Worm (Caenorhabditis elegans) whole organism, late embryonic: Measurements from ENCODE around the gene atg-9.

Experiments used
- C08G9.2 ChIP-seq: sonication (generic microtip); optimal IDR thresholded peaks from 2 replicates; lab custom pipeline; 2016; ENCODE audit warnings: mild to moderate bottlenecking, missing genetic modification characterization, moderate library complexity, missing compliant biosample characterization
- C38D4.7 ChIP-seq: fragments of 200-800 bp; sonication (Bioruptor generic); optimal IDR thresholded peaks from 2 replicates; lab custom pipeline; 2018; ENCODE audit warnings: mild to moderate bottlenecking, missing genetic modification characterization, moderate library complexity, missing compliant biosample characterization
- F13H6.1 ChIP-seq: sonication (generic microtip); optimal IDR thresholded peaks from 2 replicates; lab custom pipeline; 2016; ENCODE audit warnings: missing genetic modification characterization, missing compliant biosample characterization
- K02D7.2 ChIP-seq: sonication (generic microtip); optimal IDR thresholded peaks from 2 replicates; lab custom pipeline; 2017; ENCODE audit warnings: mild to moderate bottlenecking, missing genetic modification characterization, missing compliant biosample characterization
- K09A11.1 ChIP-seq: sonication (generic microtip); optimal IDR thresholded peaks from 2 replicates; lab custom pipeline; 2017; ENCODE audit warnings: antibody characterized with exemption, mild to moderate bottlenecking, missing genetic modification characterization, missing compliant biosample characterization; ENCODE audit not compliant: insufficient read depth
- ama-1 ChIP-seq: fragments of 150-350 bp; optimal IDR thresholded peaks from 2 replicates; lab custom pipeline; 2014
- ceh-19 ChIP-seq: fragments of 200-800 bp; sonication (Bioruptor generic); optimal IDR thresholded peaks from 2 replicates; lab custom pipeline; 2018; ENCODE audit warnings: mild to moderate bottlenecking, missing genetic modification characterization, missing compliant biosample characterization
- ceh-30 ChIP-seq: fragments of 150-350 bp; optimal IDR thresholded peaks from 2 replicates; lab custom pipeline; 2014; ENCODE audit warnings: missing biosample characterization, missing genetic modification characterization
- ceh-31 ChIP-seq: sonication (generic microtip); optimal IDR thresholded peaks from 2 replicates; lab custom pipeline; 2016; ENCODE audit warnings: missing genetic modification characterization, missing compliant biosample characterization
- ceh-34 ChIP-seq: sonication (generic microtip); optimal IDR thresholded peaks from 2 replicates; lab custom pipeline; 2016; ENCODE audit warnings: mild to moderate bottlenecking, missing genetic modification characterization, missing compliant biosample characterization
- ceh-48 ChIP-seq: sonication (generic microtip); optimal IDR thresholded peaks from 2 replicates; lab custom pipeline; 2016; ENCODE audit warnings: missing genetic modification characterization, inconsistent platforms, missing compliant biosample characterization
- dmd-4 ChIP-seq: sonication (generic microtip); optimal IDR thresholded peaks from 2 replicates; lab custom pipeline; 2016; ENCODE audit warnings: borderline replicate concordance, missing genetic modification characterization, missing compliant biosample characterization
- dve-1 ChIP-seq: sonication (generic microtip); optimal IDR thresholded peaks from 2 replicates; lab custom pipeline; 2017; ENCODE audit warnings: antibody characterized with exemption, mild to moderate bottlenecking, missing genetic modification characterization, missing compliant biosample characterization
- elt-4 ChIP-seq: sonication (generic microtip); optimal IDR thresholded peaks from 2 replicates; lab custom pipeline; 2016; ENCODE audit warnings: missing genetic modification characterization, missing compliant biosample characterization
- eyg-1 ChIP-seq: sonication (generic microtip); optimal IDR thresholded peaks from 2 replicates; lab custom pipeline; 2016; ENCODE audit warnings: missing genotype, missing genetic modification characterization, missing compliant biosample characterization
- fax-1 ChIP-seq: sonication (generic microtip); optimal IDR thresholded peaks from 2 replicates; lab custom pipeline; 2016; ENCODE audit warnings: missing genotype, missing genetic modification characterization, missing compliant biosample characterization
- gmeb-2 ChIP-seq: sonication (generic microtip); optimal IDR thresholded peaks from 2 replicates; lab custom pipeline; 2016; ENCODE audit warnings: missing genetic modification characterization, inconsistent platforms, missing compliant biosample characterization
- hlh-15 ChIP-seq: sonication (generic microtip); optimal IDR thresholded peaks from 2 replicates; lab custom pipeline; 2016; ENCODE audit warnings: missing genetic modification characterization, missing compliant biosample characterization
- hlh-30 ChIP-seq: sonication (generic microtip); optimal IDR thresholded peaks from 2 replicates; lab custom pipeline; 2017; ENCODE audit warnings: antibody characterized with exemption, missing genetic modification characterization, missing compliant biosample characterization; ENCODE audit not compliant: insufficient read depth
- hlh-8 ChIP-seq: sonication (generic microtip); optimal IDR thresholded peaks from 2 replicates; lab custom pipeline; 2016; ENCODE audit warnings: missing genotype, missing genetic modification characterization, missing compliant biosample characterization
- lin-11 ChIP-seq: fragments of 200-800 bp; sonication (Bioruptor generic); optimal IDR thresholded peaks from 2 replicates; lab custom pipeline; 2018; ENCODE audit warnings: mild to moderate bottlenecking, missing genetic modification characterization, missing compliant biosample characterization
- mec-3 ChIP-seq: sonication (generic microtip); optimal IDR thresholded peaks from 2 replicates; lab custom pipeline; 2016; ENCODE audit warnings: borderline replicate concordance, missing genetic modification characterization, missing compliant biosample characterization
- nfya-1 ChIP-seq: sonication (generic microtip); optimal IDR thresholded peaks from 2 replicates; lab custom pipeline; 2017; ENCODE audit warnings: missing genetic modification characterization, mild to moderate bottlenecking, missing compliant biosample characterization, antibody characterized with exemption, moderate library complexity
- nhr-11 ChIP-seq: fragments of 150-350 bp; optimal IDR thresholded peaks from 2 replicates; lab custom pipeline; 2014; ENCODE audit warnings: missing biosample characterization, missing genetic modification characterization
- nhr-232 ChIP-seq: sonication (generic microtip); optimal IDR thresholded peaks from 2 replicates; lab custom pipeline; 2016; ENCODE audit warnings: missing genetic modification characterization, missing compliant biosample characterization
- pat-9 ChIP-seq: fragments of 200-800 bp; sonication (Bioruptor generic); optimal IDR thresholded peaks from 2 replicates; lab custom pipeline; 2018; ENCODE audit warnings: mild to moderate bottlenecking, missing genetic modification characterization, moderate library complexity, missing compliant biosample characterization
- pha-2 ChIP-seq: sonication (generic microtip); optimal IDR thresholded peaks from 2 replicates; lab custom pipeline; 2017; ENCODE audit warnings: mild to moderate bottlenecking, missing genetic modification characterization, missing compliant biosample characterization
- pha-4 ChIP-seq: fragments of 150-350 bp; optimal IDR thresholded peaks from 2 replicates; lab custom pipeline; 2018; ENCODE audit warnings: missing biosample characterization, missing genetic modification reagents, missing genetic modification characterization
- sox-2 ChIP-seq: fragments of 200-800 bp; sonication (Bioruptor generic); IDR thresholded peaks from 2 replicates; pipeline ENCODE4 v1.3.6; 2022; ENCODE audit warnings: missing genetic modification reagents, missing genetic modification characterization, missing compliant biosample characterization
- tbx-2 ChIP-seq: sonication (generic microtip); optimal IDR thresholded peaks from 2 replicates; lab custom pipeline; 2016; ENCODE audit warnings: missing genetic modification characterization, missing compliant biosample characterization
- unc-3 ChIP-seq, 2 experiments: fragments of 200-800 bp in 1 of 2; sonication (Bioruptor generic) in 1 of 2; sonication (generic microtip) in 1 of 2; conservative IDR thresholded peaks in 1 of 2; optimal IDR thresholded peaks in 1 of 2; 2 replicates each; pipeline versions ENCODE4 v1.3.6 to Lab custom; 2016 to 2022; ENCODE audit warnings: missing compliant biosample characterization in 2 of 2, missing genetic modification characterization in 2 of 2, missing genetic modification reagents in 1 of 2
- unc-42 ChIP-seq: sonication (generic microtip); optimal IDR thresholded peaks from 2 replicates; lab custom pipeline; 2016; ENCODE audit warnings: missing genotype, missing genetic modification characterization, missing compliant biosample characterization
- unc-86 ChIP-seq: sonication (generic microtip); optimal IDR thresholded peaks from 2 replicates; lab custom pipeline; 2016; ENCODE audit warnings: missing genetic modification characterization, missing compliant biosample characterization

atg-9 gene

ce11 chrV:350822-351221, 1.6 kb downstream of the atg-9 start:
- TF ChIP-seq unc-86 (tag; lab: Kevin White, UChicago) (no peak), elt-4 (no peak), tbx-2 (tag; lab: Kevin White, UChicago) (no peak), nfya-1 (tag; lab: Kevin White, UChicago) (peak; percentile 72), hlh-30 (tag; lab: Kevin White, UChicago) (no peak)

- no peak for TF ChIP-seq F13H6.1 (tag; lab: Kevin White, UChicago)
- TF ChIP-seq ceh-34 (tag; lab: Kevin White, UChicago) = no peak
- no peak for TF ChIP-seq gmeb-2 (tag; lab: Kevin White, UChicago)
- TF ChIP-seq pat-9 = no peak
- no peak for TF ChIP-seq hlh-30 (tag; lab: Kevin White, UChicago)
- TF ChIP-seq ceh-31 = no peak
Observed at ce11 chrV:351787-352186, 2.6 kb downstream of the atg-9 start.

- TF ChIP-seq C08G9.2 (tag; lab: Kevin White, UChicago) (no peak), nfya-1 (tag; lab: Kevin White, UChicago) (peak; percentile 65)
Observed at ce11 chrV:356959-357702, 7.9 kb downstream of the atg-9 start.

ce11 chrV:358473-358872, 9.3 kb downstream of the atg-9 start:
- TF ChIP-seq nfya-1 (tag; lab: Kevin White, UChicago) = no peak
- TF ChIP-seq lin-11 (tag; lab: Kevin White, UChicago) = no peak
- no peak for TF ChIP-seq pha-4 (tag; lab: Kevin White, UChicago)
- TF ChIP-seq tbx-2 (tag; lab: Kevin White, UChicago) = no peak
- no peak for TF ChIP-seq C38D4.7
- TF ChIP-seq ama-1 (lab: Kevin White, UChicago) = no peak
- no peak for TF ChIP-seq ceh-30 (tag; lab: Kevin White, UChicago)
- no peak for TF ChIP-seq sox-2 (GFP tag; lab: Robert Waterston, UW)

DNA sequence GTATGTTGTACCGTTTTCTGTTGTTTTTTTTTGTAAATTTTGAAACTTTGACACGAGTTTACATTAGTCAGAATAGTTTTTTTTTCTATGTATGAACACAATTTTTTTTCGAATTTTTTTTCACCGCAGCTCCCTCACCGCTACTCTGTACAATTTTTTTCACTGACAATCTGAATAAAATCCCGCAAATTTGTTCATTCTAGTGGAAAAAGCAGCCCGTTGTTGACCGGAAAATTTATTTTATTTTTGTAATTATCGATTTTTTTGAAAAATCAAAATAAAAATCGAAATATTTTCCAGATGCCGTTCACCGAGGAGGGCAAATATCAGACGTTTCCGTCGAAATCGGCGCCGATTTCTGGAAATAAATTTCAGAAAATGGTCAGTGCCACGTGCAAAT, 10.3 kb downstream of the atg-9 start, which contains the start of gene T22H9.1:
TSS of gene T22H9.1 (plus strand) at position 301 of the 400 bp plus-strand sequence.
- TF ChIP-seq unc-42 = no peak
- TF ChIP-seq K09A11.1 (tag; lab: Kevin White, UChicago) = no peak
- TF ChIP-seq mec-3 (tag; lab: Kevin White, UChicago) = no peak
- TF ChIP-seq nhr-232 (tag; lab: Kevin White, UChicago) = no peak
- TF ChIP-seq hlh-15 (tag; lab: Kevin White, UChicago) = no peak
- TF ChIP-seq hlh-8 (tag; lab: Kevin White, UChicago) = no peak
- no peak for TF ChIP-seq dmd-4 (tag; lab: Kevin White, UChicago)
- no peak for TF ChIP-seq dve-1 (tag; lab: Kevin White, UChicago)
- no peak for TF ChIP-seq K02D7.2 (tag; lab: Kevin White, UChicago)
- TF ChIP-seq unc-3 (GFP tag; conservative IDR thresholded peaks at IDR 0.05; lab: Robert Waterston, UW) = no peak
- TF ChIP-seq unc-3 (tag; optimal IDR thresholded peaks at IDR 0.05; lab: Kevin White, UChicago) = no peak
- TF ChIP-seq gmeb-2 (tag; lab: Kevin White, UChicago) = no peak
- no peak for TF ChIP-seq eyg-1
- TF ChIP-seq pat-9 = no peak
- TF ChIP-seq nhr-11 (tag; lab: Kevin White, UChicago) = no peak
- no peak for TF ChIP-seq ceh-19 (GFP tag; lab: Kevin White, UChicago)

- TF ChIP-seq ama-1 (lab: Kevin White, UChicago) = no peak
- TF ChIP-seq nfya-1 (tag; lab: Kevin White, UChicago) = no peak
- no peak for TF ChIP-seq pha-2
- no peak for TF ChIP-seq fax-1 (tag; lab: Kevin White, UChicago)
- no peak for TF ChIP-seq sox-2 (GFP tag; lab: Robert Waterston, UW)
- no peak for TF ChIP-seq ceh-48 (tag; lab: Kevin White, UChicago)
- no peak for TF ChIP-seq elt-4
- TF ChIP-seq nhr-11 (tag; lab: Kevin White, UChicago) = no peak
- no peak for TF ChIP-seq dmd-4 (tag; lab: Kevin White, UChicago)
- no peak for TF ChIP-seq eyg-1
Observed at ce11 chrV:360068-360467, 10.9 kb downstream of the atg-9 start.
